Worm (Caenorhabditis elegans) whole organism, L1 larva: Measurements from ENCODE around the gene snf-7.

Experiments used
- C04F5.9 ChIP-seq: sonication (generic microtip); optimal IDR thresholded peaks from 2 replicates; lab custom pipeline; 2016; ENCODE audit warnings: missing genetic modification characterization, missing compliant biosample characterization
- Y116A8C.19 ChIP-seq: sonication (generic microtip); optimal IDR thresholded peaks from 2 replicates; lab custom pipeline; 2016; ENCODE audit warnings: missing compliant biosample characterization, missing genetic modification characterization, borderline replicate concordance
- aly-2 ChIP-seq: fragments of 150-350 bp; optimal IDR thresholded peaks from 2 replicates; lab custom pipeline; 2014; ENCODE audit warnings: missing biosample characterization, missing genetic modification characterization
- ama-1 ChIP-seq: fragments of 150-350 bp; optimal IDR thresholded peaks from 2 replicates; lab custom pipeline; 2014
- ceh-63 ChIP-seq: fragments of 200-800 bp; sonication (Bioruptor generic); optimal IDR thresholded peaks from 2 replicates; lab custom pipeline; 2018; ENCODE audit warnings: mild to moderate bottlenecking, missing genetic modification characterization, missing compliant biosample characterization
- ceh-8 ChIP-seq: fragments of 200-800 bp; sonication (Bioruptor generic); optimal IDR thresholded peaks from 2 replicates; lab custom pipeline; 2018; ENCODE audit warnings: mild to moderate bottlenecking, missing genetic modification characterization, moderate library complexity, missing compliant biosample characterization
- ceh-82 ChIP-seq, 3 experiments: fragments of 150-350 bp in 1 of 3; sonication (generic microtip) in 2 of 3; optimal IDR thresholded peaks; 2 replicates each; lab custom pipeline; 2014 to 2017; ENCODE audit warnings: missing biosample characterization in 3 of 3, missing genetic modification characterization in 3 of 3
- ceh-90 ChIP-seq: sonication (generic microtip); optimal IDR thresholded peaks from 2 replicates; lab custom pipeline; 2016; ENCODE audit warnings: missing genetic modification characterization, missing compliant biosample characterization
- dsc-1 ChIP-seq: sonication (generic microtip); optimal IDR thresholded peaks from 2 replicates; lab custom pipeline; 2016; ENCODE audit warnings: mild to moderate bottlenecking, missing genetic modification characterization, missing compliant biosample characterization
- efl-3 ChIP-seq: fragments of 200-800 bp; sonication (Bioruptor generic); optimal IDR thresholded peaks from 2 replicates; lab custom pipeline; 2018; ENCODE audit warnings: mild to moderate bottlenecking, missing genetic modification characterization, missing compliant biosample characterization
- egl-27 ChIP-seq, 2 experiments: fragments of 150-350 bp in 1 of 2; sonication (generic microtip); optimal IDR thresholded peaks; 3 replicates each; lab custom pipeline; 2017 to 2018; ENCODE audit warnings: missing biosample characterization in 2 of 2, missing genetic modification characterization in 2 of 2, missing genetic modification reagents in 2 of 2
- elt-2 ChIP-seq: sonication (generic microtip); optimal IDR thresholded peaks from 2 replicates; lab custom pipeline; 2016; ENCODE audit warnings: missing genetic modification characterization, mild to moderate bottlenecking, inconsistent platforms, missing compliant biosample characterization, missing genetic modification reagents
- fkh-10 ChIP-seq: sonication (generic microtip); optimal IDR thresholded peaks from 2 replicates; lab custom pipeline; 2017; ENCODE audit warnings: missing biosample characterization, missing genetic modification reagents, missing genetic modification characterization
- fkh-8 ChIP-seq: sonication (generic microtip); optimal IDR thresholded peaks from 2 replicates; lab custom pipeline; 2016; ENCODE audit warnings: mild to moderate bottlenecking, missing genetic modification characterization, missing compliant biosample characterization
- hlh-17 ChIP-seq: fragments of 200-800 bp; sonication (Bioruptor generic); optimal IDR thresholded peaks from 2 replicates; lab custom pipeline; 2018; ENCODE audit warnings: missing genetic modification characterization, mild to moderate bottlenecking, missing compliant biosample characterization, moderate library complexity, borderline replicate concordance
- hpl-2 ChIP-seq: fragments of 150-350 bp; optimal IDR thresholded peaks from 2 replicates; lab custom pipeline; 2014; ENCODE audit warnings: missing biosample characterization, missing genetic modification reagents, missing genetic modification characterization
- irx-1 ChIP-seq: sonication (generic microtip); optimal IDR thresholded peaks from 2 replicates; lab custom pipeline; 2016; ENCODE audit warnings: missing genetic modification characterization, missing compliant biosample characterization
- isw-1 ChIP-seq: fragments of 200-800 bp; sonication (Bioruptor generic); IDR thresholded peaks from 2 replicates; pipeline ENCODE4 v1.3.6; 2022; ENCODE audit warnings: missing genetic modification characterization, missing compliant biosample characterization
- jun-1 ChIP-seq: fragments of 150-350 bp; optimal IDR thresholded peaks from 2 replicates; lab custom pipeline; 2014; ENCODE audit warnings: missing biosample characterization, missing genetic modification reagents, missing genetic modification characterization
- lin-35 ChIP-seq, 2 experiments: fragments of 150-350 bp; optimal IDR thresholded peaks; 2 replicates each; lab custom pipeline; 2014; ENCODE audit warnings: missing biosample characterization in 2 of 2, missing genetic modification characterization in 2 of 2, missing genetic modification reagents in 2 of 2
- lsy-2 ChIP-seq, 2 experiments: fragments of 150-350 bp; optimal IDR thresholded peaks; 2 replicates each; lab custom pipeline; 2014; ENCODE audit warnings: missing biosample characterization in 2 of 2, missing genetic modification characterization in 2 of 2
- mdl-1 ChIP-seq, 2 experiments: fragments of 150-350 bp; optimal IDR thresholded peaks; 2 replicates each; lab custom pipeline; 2014 to 2017; ENCODE audit warnings: missing biosample characterization in 2 of 2, missing genetic modification characterization in 2 of 2, inconsistent platforms in 1 of 2
- nhr-237 ChIP-seq: fragments of 150-350 bp; optimal IDR thresholded peaks from 2 replicates; lab custom pipeline; 2014; ENCODE audit warnings: missing biosample characterization, missing genetic modification characterization
- nhr-84 ChIP-seq: sonication (generic microtip); optimal IDR thresholded peaks from 2 replicates; lab custom pipeline; 2017; ENCODE audit warnings: missing biosample characterization, missing genetic modification characterization
- pag-3 ChIP-seq: sonication (generic microtip); optimal IDR thresholded peaks from 2 replicates; lab custom pipeline; 2017; ENCODE audit warnings: missing genetic modification characterization, mild to moderate bottlenecking, missing compliant biosample characterization, antibody characterized with exemption, borderline replicate concordance; ENCODE audit not compliant: insufficient read depth
- pax-3 ChIP-seq: fragments of 200-800 bp; sonication (Bioruptor generic); optimal IDR thresholded peaks from 2 replicates; lab custom pipeline; 2018; ENCODE audit warnings: mild to moderate bottlenecking, missing genetic modification characterization, moderate library complexity, missing compliant biosample characterization
- rnt-1 ChIP-seq: sonication (generic microtip); optimal IDR thresholded peaks from 2 replicates; lab custom pipeline; 2016; ENCODE audit warnings: mild to moderate bottlenecking, missing genetic modification characterization, moderate library complexity, missing compliant biosample characterization
- sptf-1 ChIP-seq: fragments of 150-350 bp; optimal IDR thresholded peaks from 2 replicates; lab custom pipeline; 2014; ENCODE audit warnings: missing biosample characterization, missing genetic modification characterization
- tbx-2 ChIP-seq: sonication (generic microtip); optimal IDR thresholded peaks from 2 replicates; lab custom pipeline; 2016; ENCODE audit warnings: missing genetic modification characterization, missing compliant biosample characterization
- tlp-1 ChIP-seq: fragments of 150-350 bp; optimal IDR thresholded peaks from 2 replicates; lab custom pipeline; 2014; ENCODE audit warnings: missing biosample characterization, missing genetic modification characterization
- unc-130 ChIP-seq: fragments of 150-350 bp; optimal IDR thresholded peaks from 2 replicates; lab custom pipeline; 2017; ENCODE audit warnings: missing biosample characterization, missing genetic modification characterization, inconsistent platforms
- unc-30 ChIP-seq: sonication (generic microtip); optimal IDR thresholded peaks from 2 replicates; lab custom pipeline; 2017; ENCODE audit warnings: missing biosample characterization, missing genetic modification characterization
- unc-86 ChIP-seq: sonication (generic microtip); optimal IDR thresholded peaks from 2 replicates; lab custom pipeline; 2016; ENCODE audit warnings: missing genetic modification characterization, missing compliant biosample characterization
- vab-15 ChIP-seq: sonication (generic microtip); optimal IDR thresholded peaks from 2 replicates; lab custom pipeline; 2017; ENCODE audit warnings: missing genotype, mild to moderate bottlenecking, missing genetic modification characterization, missing compliant biosample characterization
- zag-1 ChIP-seq: fragments of 150-350 bp; optimal IDR thresholded peaks from 2 replicates; lab custom pipeline; 2014; ENCODE audit warnings: missing biosample characterization, missing genetic modification characterization
- ztf-11 ChIP-seq, 2 experiments: sonication (generic microtip); optimal IDR thresholded peaks; 2 replicates each; lab custom pipeline; 2016 to 2017; ENCODE audit warnings: missing genetic modification characterization in 2 of 2, missing biosample characterization in 1 of 2, missing compliant biosample characterization in 1 of 2

snf-7 gene

DNA sequence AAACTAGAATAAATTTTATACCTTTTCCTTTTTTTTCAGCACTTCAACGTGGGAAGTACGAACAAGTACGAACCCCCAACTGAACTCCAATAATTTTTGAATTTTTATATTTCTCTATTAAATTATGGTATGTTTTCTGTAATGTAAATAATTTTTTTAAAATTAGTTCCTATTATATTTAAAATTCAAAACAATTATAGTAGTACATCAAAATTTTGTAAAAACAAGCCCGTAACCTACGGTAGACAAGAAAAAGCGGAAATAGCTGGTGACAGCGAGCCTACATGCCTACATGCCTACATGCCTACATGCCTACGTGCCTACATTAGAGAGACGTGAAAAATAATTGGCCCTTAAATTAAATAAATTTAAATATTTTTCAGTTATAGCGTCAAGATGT, 26.4 kb downstream of the snf-7 start, which contains the start of gene F14F7.5:
Gene F14F7.5, plus strand, starts transcription at position 301 of the 400 bp plus-strand sequence.
- no peak for TF ChIP-seq hpl-2 (GFP tag; lab: Kevin White, UChicago)
- TF ChIP-seq ceh-82 (tag; optimal IDR thresholded peaks at IDR 0.05; lab: Kevin White, UChicago), result no peak
- TF ChIP-seq egl-27 (tag; optimal IDR thresholded peaks at IDR 0.05; lab: Kevin White, UChicago), result no peak
- TF ChIP-seq ceh-90 (tag; lab: Kevin White, UChicago), result no peak
- no peak for TF ChIP-seq vab-15
- no peak for TF ChIP-seq dsc-1
- no peak for TF ChIP-seq aly-2 (tag; lab: Kevin White, UChicago)
- TF ChIP-seq pag-3 (tag; lab: Kevin White, UChicago), result no peak
- no peak for TF ChIP-seq efl-3
- no peak for TF ChIP-seq irx-1 (tag; lab: Kevin White, UChicago)
- no peak for TF ChIP-seq unc-130 (tag; lab: Kevin White, UChicago)
- TF ChIP-seq ztf-11 (tag; optimal IDR thresholded peaks at IDR 0.05; lab: Kevin White, UChicago), result no peak
- TF ChIP-seq tbx-2 (tag; lab: Kevin White, UChicago), result no peak
- TF ChIP-seq tlp-1 (tag; lab: Kevin White, UChicago), result no peak
- no peak for TF ChIP-seq lsy-2 (tag; optimal IDR thresholded peaks at IDR 0.05; lab: Kevin White, UChicago)
- TF ChIP-seq jun-1 (tag; lab: Kevin White, UChicago), result no peak
- TF ChIP-seq mdl-1 (tag; optimal IDR thresholded peaks at IDR 0.05; lab: Kevin White, UChicago), result no peak
- TF ChIP-seq elt-2 (tag; lab: Kevin White, UChicago), result no peak
- no peak for TF ChIP-seq hlh-17 (GFP tag; lab: Kevin White, UChicago)
- TF ChIP-seq pax-3 (tag; lab: Kevin White, UChicago), result no peak

DNA sequence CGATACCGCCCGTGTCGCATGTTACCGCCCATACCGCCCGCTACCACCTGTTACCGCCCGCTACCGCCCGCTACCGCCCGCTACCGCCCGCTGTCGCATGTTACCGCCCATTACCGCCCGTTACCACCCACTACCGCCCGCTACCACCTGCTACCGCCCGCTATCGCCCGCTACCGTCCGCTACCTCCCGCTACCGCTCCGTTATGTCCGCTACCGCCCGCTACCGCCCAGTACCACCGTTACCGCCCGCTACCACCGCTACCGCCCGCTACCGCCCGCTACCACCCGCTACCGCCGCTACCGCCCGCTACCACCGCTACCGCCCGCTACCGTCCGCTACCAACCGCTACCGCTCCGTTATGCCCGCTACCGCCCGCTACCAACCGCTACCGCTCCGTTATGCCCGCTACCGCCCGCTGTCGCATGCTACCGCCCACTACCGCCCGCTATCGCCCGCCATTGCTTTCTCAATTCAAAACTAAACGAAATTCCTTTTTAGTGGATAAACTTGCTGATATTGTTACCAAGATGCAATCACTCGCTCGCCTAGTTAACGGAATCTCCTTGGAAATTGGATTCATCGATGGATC, 27.3 kb downstream of the snf-7 start:
- no peak for TF ChIP-seq Y116A8C.19
- peak; percentile 54 for TF ChIP-seq ceh-8 (GFP tag; lab: Kevin White, UChicago)

- no peak for TF ChIP-seq Y116A8C.19
- TF ChIP-seq unc-130 (tag; lab: Kevin White, UChicago), result no peak
- no peak for TF ChIP-seq ama-1
- TF ChIP-seq, all 84 proteins: peak for 0
Measured at ce11 chrIII:13039739-13040138, 34.5 kb downstream of the snf-7 start, which contains the start of gene F54F12.2. F54F12.2 (plus strand) TSS chrIII:13040039.

- TF ChIP-seq ceh-63 (GFP tag; lab: Kevin White, UChicago) (no peak), unc-86 (tag; lab: Kevin White, UChicago) (no peak), irx-1 (tag; lab: Kevin White, UChicago) (no peak), fkh-10 (GFP tag; lab: Kevin White, UChicago) (no peak), zag-1 (tag; lab: Kevin White, UChicago) (no peak), fkh-8 (no peak), sptf-1 (tag; lab: Kevin White, UChicago) (no peak), C04F5.9 (tag; lab: Kevin White, UChicago) (no peak)
Measured at ce11 chrIII:13049956-13050355, 44.7 kb downstream of the snf-7 start.

ce11 chrIII:13055342-13055741, 50.1 kb downstream of the snf-7 start, which contains the start of gene F54F12.1:
F54F12.1 (minus strand) TSS chrIII:13055442.
- TF ChIP-seq ceh-63 (GFP tag; lab: Kevin White, UChicago), result no peak

- TF ChIP-seq rnt-1 (no peak), isw-1 (GFP tag; lab: Robert Waterston, UW) (no peak), tlp-1 (tag; lab: Kevin White, UChicago) (no peak), unc-30 (tag; lab: Kevin White, UChicago) (no peak), lin-35 (GFP tag; optimal IDR thresholded peaks at IDR 0.05; lab: Kevin White, UChicago) (no peak), pax-3 (tag; lab: Kevin White, UChicago) (no peak), nhr-237 (tag; lab: Kevin White, UChicago) (no peak), nhr-84 (tag; lab: Kevin White, UChicago) (no peak)
Measured at ce11 chrIII:13056230-13056629, 51.0 kb downstream of the snf-7 start.
